Fruit fly (Drosophila melanogaster): ENCODE results near the gene CG8958.

DNA sequence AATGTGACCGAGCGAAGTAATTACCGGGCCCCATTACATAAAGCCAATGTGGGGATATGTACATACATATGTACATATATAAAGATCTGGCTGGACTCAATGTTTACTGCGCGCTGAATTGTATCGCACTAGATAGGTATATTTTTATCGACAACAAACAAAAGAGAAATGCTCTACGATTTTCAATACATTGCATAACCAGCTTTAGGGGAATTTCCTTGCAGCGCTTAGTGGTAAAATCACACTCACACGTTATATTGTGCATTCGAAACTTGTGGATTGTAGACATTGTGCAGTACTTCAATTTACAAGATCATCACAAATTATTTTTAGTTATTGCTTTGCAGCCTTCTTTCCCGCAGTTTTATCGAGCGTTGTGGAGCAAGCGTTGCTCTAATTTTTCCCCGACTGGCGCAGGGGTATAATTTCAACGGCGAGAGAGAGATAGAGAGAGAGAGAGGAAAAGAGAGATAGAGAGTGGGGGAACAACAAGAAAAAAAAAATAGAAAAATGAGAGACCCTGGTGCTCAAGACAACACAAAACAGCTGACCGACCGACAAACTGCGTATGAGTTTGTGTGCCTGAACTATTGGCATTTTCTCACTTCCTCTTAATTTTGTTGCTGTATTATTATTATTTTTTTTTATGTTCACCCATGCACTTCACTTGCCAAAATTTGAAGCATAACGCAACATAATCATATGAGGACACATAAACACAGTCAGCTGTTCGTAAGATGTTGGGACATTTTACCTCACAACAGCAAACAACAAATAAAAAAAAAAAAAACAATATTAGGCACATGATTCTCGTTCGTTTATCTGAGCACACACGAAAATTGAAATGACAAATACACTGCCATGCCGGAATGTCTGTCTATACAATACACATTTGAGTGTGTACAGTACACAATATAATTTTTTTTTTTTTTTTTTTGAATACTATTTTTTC lies 6.3 kb downstream of the CG8958 start:
- TF ChIP-seq usp (GFP tag; optimal IDR thresholded peaks at IDR 0.05) (no peak), Dll (optimal IDR thresholded peaks at IDR 0.05) (no peak), EcR (GFP tag; optimal IDR thresholded peaks at IDR 0.05) (no peak), psq (optimal IDR thresholded peaks at IDR 0.05) (no peak)
